Worm (Caenorhabditis elegans) whole organism, early embryonic: Measurements from ENCODE around the gene F40F8.11.

Experiments used
- B0310.2 ChIP-seq: sonication (generic microtip); optimal IDR thresholded peaks from 2 replicates; lab custom pipeline; 2016; ENCODE audit warnings: mild to moderate bottlenecking, missing genetic modification characterization, missing compliant biosample characterization
- aly-1 ChIP-seq: sonication (generic microtip); optimal IDR thresholded peaks from 2 replicates; lab custom pipeline; 2016; ENCODE audit warnings: missing genetic modification characterization, missing compliant biosample characterization
- ama-1 ChIP-seq: fragments of 150-350 bp; optimal IDR thresholded peaks from 2 replicates; lab custom pipeline; 2014
- ceh-36 ChIP-seq: sonication (generic microtip); optimal IDR thresholded peaks from 2 replicates; lab custom pipeline; 2016; ENCODE audit warnings: missing genetic modification characterization, inconsistent platforms, missing compliant biosample characterization
- flt-1 ChIP-seq: fragments of 200-800 bp; sonication (Bioruptor generic); IDR thresholded peaks from 2 replicates; pipeline ENCODE4 v1.3.6; 2022; ENCODE audit warnings: missing genetic modification characterization, missing compliant biosample characterization
- hnd-1 ChIP-seq: sonication (generic microtip); optimal IDR thresholded peaks from 2 replicates; lab custom pipeline; 2016; ENCODE audit warnings: missing genetic modification characterization, missing compliant biosample characterization
- sea-1 ChIP-seq: fragments of 200-800 bp; sonication (Bioruptor generic); conservative IDR thresholded peaks from 2 replicates; pipeline ENCODE4 v1.3.6; 2022; ENCODE audit warnings: missing genetic modification characterization, missing compliant biosample characterization
- tbx-11 ChIP-seq: fragments of 200-800 bp; sonication (Bioruptor generic); IDR thresholded peaks from 2 replicates; pipeline ENCODE4 v1.3.6; 2022; ENCODE audit warnings: missing genetic modification characterization, missing compliant biosample characterization
- tbx-37 ChIP-seq: fragments of 200-800 bp; sonication (Bioruptor generic); conservative IDR thresholded peaks from 2 replicates; pipeline ENCODE4 v1.3.6; 2022; ENCODE audit warnings: missing genetic modification reagents, missing genetic modification characterization, missing compliant biosample characterization

DNA sequence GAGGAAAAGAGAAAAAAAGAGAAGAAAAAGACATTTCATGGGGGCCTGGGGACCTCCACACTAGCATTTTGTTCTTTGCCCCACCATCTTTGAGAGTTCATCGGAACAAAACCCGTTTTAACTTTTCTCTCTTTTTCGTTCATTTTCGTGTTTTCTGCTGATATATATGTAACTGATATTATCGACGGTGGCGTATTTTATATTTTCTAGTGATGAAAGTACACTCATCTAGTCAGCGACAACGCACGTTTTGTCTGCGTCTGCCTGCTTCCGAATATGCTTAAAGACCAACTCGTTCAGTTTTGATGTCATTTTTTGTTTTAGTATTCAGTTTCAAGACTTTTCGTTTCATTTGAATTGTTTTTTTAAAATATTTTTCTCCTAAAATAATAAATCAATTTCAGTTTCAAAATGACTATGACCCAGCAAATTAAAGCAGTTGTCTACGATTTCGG lies 48.9 kb upstream of the F40F8.11 start, which contains the start of gene bigr-1:
- no peak for TF ChIP-seq tbx-37 (GFP tag; lab: Robert Waterston, UW)
- TF ChIP-seq ama-1, result no peak
- no peak for TF ChIP-seq ceh-36
- no peak for TF ChIP-seq tbx-11 (GFP tag; lab: Robert Waterston, UW)
- TF ChIP-seq hnd-1 (tag; lab: Kevin White, UChicago), result no peak
- no peak for TF ChIP-seq aly-1 (tag; lab: Kevin White, UChicago)
- no peak for TF ChIP-seq B0310.2 (tag; lab: Kevin White, UChicago)
- TF ChIP-seq flt-1 (GFP tag; lab: Robert Waterston, UW), result no peak
- no peak for TF ChIP-seq sea-1 (GFP tag; lab: Robert Waterston, UW)
